Fruit fly (Drosophila melanogaster) whole organism, embryonic: Measurements from ENCODE around the gene CG13893.

Source experiments
- Ada2b ChIP-seq: fragments of 200-800 bp; sonication (Bioruptor generic); IDR thresholded peaks from 2 replicates; pipeline ENCODE4 v1.3.6; 2022; ENCODE audit warnings: missing biosample characterization, missing genetic modification characterization
- Bdp1 ChIP-seq: fragments of 200-800 bp; sonication (Bioruptor generic); optimal IDR thresholded peaks from 3 replicates; lab custom pipeline; 2016; ENCODE audit warnings: missing biosample characterization, missing genetic modification characterization
- CG10979 ChIP-seq: fragments of 200-800 bp; sonication (Bioruptor generic); optimal IDR thresholded peaks from 2 replicates; lab custom pipeline; 2018; ENCODE audit warnings: missing biosample characterization, mild to moderate bottlenecking, missing genetic modification characterization, moderate library complexity
- CG11456 ChIP-seq: fragments of 200-800 bp; sonication (Bioruptor generic); IDR thresholded peaks from 3 replicates; pipeline ENCODE4 v1.3.6; 2022; ENCODE audit warnings: missing biosample characterization, missing genetic modification characterization
- CG12391 ChIP-seq: fragments of 200-800 bp; sonication (Bioruptor generic); optimal IDR thresholded peaks from 3 replicates; lab custom pipeline; 2018; ENCODE audit warnings: missing biosample characterization, mild to moderate bottlenecking, missing genetic modification characterization, moderate library complexity
- CG14050 ChIP-seq: fragments of 200-800 bp; sonication (Bioruptor generic); IDR thresholded peaks from 3 replicates; pipeline ENCODE4 v1.3.6; 2022; ENCODE audit warnings: missing biosample characterization, missing genetic modification characterization
- CG15073 ChIP-seq: fragments of 200-800 bp; sonication (Bioruptor generic); optimal IDR thresholded peaks from 2 replicates; lab custom pipeline; 2016; ENCODE audit warnings: missing biosample characterization, missing genetic modification characterization
- CG1647 ChIP-seq: fragments of 200-800 bp; sonication (Bioruptor generic); optimal IDR thresholded peaks from 3 replicates; lab custom pipeline; 2016; ENCODE audit warnings: missing biosample characterization, missing genetic modification characterization
- CG2129 ChIP-seq: fragments of 200-800 bp; sonication (Bioruptor generic); IDR thresholded peaks from 2 replicates; pipeline ENCODE4 v1.3.6; 2022; ENCODE audit warnings: missing biosample characterization, missing genetic modification characterization; ENCODE audit not compliant: partially characterized antibody
- CG2678 ChIP-seq: fragments of 200-800 bp; sonication (Bioruptor generic); optimal IDR thresholded peaks from 3 replicates; lab custom pipeline; 2019; ENCODE audit warnings: missing biosample characterization, mild to moderate bottlenecking, missing genetic modification characterization, moderate library complexity
- CG34422 ChIP-seq: fragments of 200-800 bp; sonication (Bioruptor generic); IDR thresholded peaks from 3 replicates; pipeline ENCODE4 v1.3.6; 2022; ENCODE audit warnings: missing biosample characterization, missing genetic modification characterization
- CG4328 ChIP-seq: fragments of 200-800 bp; sonication (Bioruptor generic); optimal IDR thresholded peaks from 3 replicates; lab custom pipeline; 2017; ENCODE audit warnings: missing biosample characterization, missing genetic modification reagents, missing genetic modification characterization
- CG6765 ChIP-seq: fragments of 200-800 bp; sonication (Bioruptor generic); optimal IDR thresholded peaks from 3 replicates; lab custom pipeline; 2017; ENCODE audit warnings: missing biosample characterization, mild to moderate bottlenecking, missing genetic modification characterization
- CG8089 ChIP-seq: fragments of 200-800 bp; sonication (Bioruptor generic); optimal IDR thresholded peaks from 3 replicates; lab custom pipeline; 2016; ENCODE audit warnings: missing biosample characterization, missing genetic modification characterization
- CG8478 ChIP-seq: fragments of >200 bp; optimal IDR thresholded peaks from 2 replicates; lab custom pipeline; 2018
- CG9437 ChIP-seq: fragments of 200-800 bp; sonication (Bioruptor generic); optimal IDR thresholded peaks from 2 replicates; lab custom pipeline; 2018; ENCODE audit warnings: missing biosample characterization, mild to moderate bottlenecking, missing genetic modification characterization
- CG9797 ChIP-seq: fragments of 200-800 bp; sonication (Bioruptor generic); optimal IDR thresholded peaks from 3 replicates; lab custom pipeline; 2018; ENCODE audit warnings: missing biosample characterization, mild to moderate bottlenecking, missing genetic modification characterization
- CrebB ChIP-seq: fragments of 200-800 bp; sonication (Bioruptor generic); optimal IDR thresholded peaks from 3 replicates; lab custom pipeline; 2018; ENCODE audit warnings: missing biosample characterization, mild to moderate bottlenecking, missing genetic modification characterization
- E2f2 ChIP-seq: fragments of 200-800 bp; sonication (Bioruptor generic); IDR thresholded peaks from 2 replicates; pipeline ENCODE4 v1.3.6; 2022; ENCODE audit warnings: missing biosample characterization, missing genetic modification characterization
- Fer3 ChIP-seq: fragments of 200-800 bp; sonication (Bioruptor generic); optimal IDR thresholded peaks from 2 replicates; lab custom pipeline; 2018; ENCODE audit warnings: missing biosample characterization, mild to moderate bottlenecking, missing genetic modification characterization, moderate library complexity
- Hand ChIP-seq: fragments of 200-800 bp; sonication (Bioruptor generic); optimal IDR thresholded peaks from 2 replicates; lab custom pipeline; 2017; ENCODE audit warnings: mild to moderate bottlenecking, missing biosample characterization, missing genetic modification reagents, missing genetic modification characterization
- MESR4 ChIP-seq: fragments of 200-800 bp; sonication (Bioruptor generic); optimal IDR thresholded peaks from 2 replicates; lab custom pipeline; 2018; ENCODE audit warnings: missing biosample characterization, mild to moderate bottlenecking, missing genetic modification characterization, moderate library complexity
- Meics ChIP-seq: fragments of 200-800 bp; sonication (Bioruptor generic); optimal IDR thresholded peaks from 2 replicates; lab custom pipeline; 2017; ENCODE audit warnings: missing biosample characterization, mild to moderate bottlenecking, missing genetic modification characterization
- NC2β ChIP-seq: fragments of 200-800 bp; sonication (Bioruptor generic); optimal IDR thresholded peaks from 2 replicates; lab custom pipeline; 2016; ENCODE audit warnings: missing biosample characterization, missing genetic modification characterization
- NfI ChIP-seq: fragments of 200-800 bp; sonication (Bioruptor generic); optimal IDR thresholded peaks from 3 replicates; lab custom pipeline; 2018; ENCODE audit warnings: missing biosample characterization, mild to moderate bottlenecking, missing genetic modification characterization, moderate library complexity
- Ptx1 ChIP-seq: fragments of 200-800 bp; sonication (Bioruptor generic); IDR thresholded peaks from 2 replicates; pipeline ENCODE4 v1.3.6; 2022; ENCODE audit warnings: missing biosample characterization, missing genetic modification characterization
- Spps ChIP-seq: fragments of 200-800 bp; sonication (Bioruptor generic); optimal IDR thresholded peaks from 2 replicates; lab custom pipeline; 2018; ENCODE audit warnings: missing biosample characterization, mild to moderate bottlenecking, missing genetic modification characterization
- Usf ChIP-seq: fragments of 200-800 bp; sonication (Bioruptor generic); optimal IDR thresholded peaks from 2 replicates; lab custom pipeline; 2017; ENCODE audit warnings: missing genotype, missing biosample characterization, missing genetic modification characterization
- croc ChIP-seq: fragments of 200-800 bp; sonication (Bioruptor generic); conservative IDR thresholded peaks from 3 replicates; pipeline ENCODE4 v1.3.6; 2022; ENCODE audit warnings: missing biosample characterization, missing genetic modification characterization
- cwo ChIP-seq: fragments of 200-800 bp; sonication (Bioruptor generic); optimal IDR thresholded peaks from 3 replicates; lab custom pipeline; 2017; ENCODE audit warnings: missing biosample characterization, missing genetic modification characterization, mild to moderate bottlenecking, moderate library complexity, missing genetic modification reagents
- dan ChIP-seq: fragments of 200-800 bp; sonication (Bioruptor generic); IDR thresholded peaks from 2 replicates; pipeline ENCODE4 v1.3.6; 2022; ENCODE audit warnings: missing biosample characterization, missing genetic modification characterization
- exex ChIP-seq: fragments of 200-800 bp; sonication (Bioruptor generic); optimal IDR thresholded peaks from 4 replicates; lab custom pipeline; 2018; ENCODE audit warnings: missing biosample characterization, mild to moderate bottlenecking, missing genetic modification characterization, moderate library complexity
- eyg ChIP-seq: fragments of 200-800 bp; sonication (Bioruptor generic); optimal IDR thresholded peaks from 3 replicates; lab custom pipeline; 2016; ENCODE audit warnings: missing biosample characterization, missing genetic modification characterization
- ham ChIP-seq: fragments of 200-800 bp; sonication (Bioruptor generic); IDR thresholded peaks from 2 replicates; pipeline ENCODE4 v1.3.6; 2022; ENCODE audit warnings: missing biosample characterization, missing genetic modification characterization
- hth ChIP-seq: fragments of >200 bp; optimal IDR thresholded peaks from 2 replicates; lab custom pipeline; 2017; ENCODE audit warnings: inconsistent platforms
- inv ChIP-seq: fragments of 200-800 bp; sonication (Bioruptor generic); IDR thresholded peaks from 2 replicates; pipeline ENCODE4 v1.3.6; 2022; ENCODE audit warnings: missing biosample characterization, missing genetic modification characterization; ENCODE audit not compliant: partially characterized antibody
- ken ChIP-seq: fragments of 200-800 bp; sonication (Bioruptor generic); IDR thresholded peaks from 3 replicates; pipeline ENCODE4 v1.3.6; 2022; ENCODE audit warnings: missing biosample characterization, missing genetic modification characterization
- maf-S ChIP-seq: fragments of 200-800 bp; sonication (Bioruptor generic); optimal IDR thresholded peaks from 2 replicates; lab custom pipeline; 2016; ENCODE audit warnings: missing biosample characterization, missing genetic modification characterization
- pan ChIP-seq, 4 experiments: fragments of >200 bp in 3 of 4; fragments of 200-800 bp in 1 of 4; sonication (Bioruptor generic) in 1 of 4; optimal IDR thresholded peaks in 3 of 4; IDR thresholded peaks in 1 of 4; 2 replicates each; pipeline versions ENCODE4 v1.3.6 to Lab custom; 2017 to 2022; ENCODE audit warnings: missing biosample characterization in 2 of 4, missing genetic modification characterization in 2 of 4, mixed read lengths in 1 of 4
- pb ChIP-seq: fragments of 200-800 bp; sonication (Bioruptor generic); optimal IDR thresholded peaks from 3 replicates; lab custom pipeline; 2016; ENCODE audit warnings: missing biosample characterization, missing genetic modification characterization
- peb ChIP-seq: fragments of 200-800 bp; sonication (Bioruptor generic); IDR thresholded peaks from 2 replicates; pipeline ENCODE4 v1.3.6; 2022; ENCODE audit warnings: missing biosample characterization, missing genetic modification characterization
- sim ChIP-seq: fragments of 200-800 bp; sonication (Bioruptor generic); IDR thresholded peaks from 2 replicates; pipeline ENCODE4 v1.3.6; 2022; ENCODE audit warnings: missing biosample characterization, missing genetic modification characterization
- slp2 ChIP-seq: fragments of 200-800 bp; sonication (Bioruptor generic); optimal IDR thresholded peaks from 2 replicates; lab custom pipeline; 2016; ENCODE audit warnings: missing biosample characterization, missing genetic modification characterization
- so ChIP-seq: fragments of 200-800 bp; sonication (Bioruptor generic); IDR thresholded peaks from 3 replicates; pipeline ENCODE4 v1.3.6; 2022; ENCODE audit warnings: missing biosample characterization, missing genetic modification characterization
- sob ChIP-seq: fragments of 200-800 bp; sonication (Bioruptor generic); IDR thresholded peaks from 2 replicates; pipeline ENCODE4 v1.3.6; 2022; ENCODE audit warnings: missing biosample characterization, missing genetic modification characterization
- zen ChIP-seq: fragments of 200-800 bp; sonication (Bioruptor generic); optimal IDR thresholded peaks from 3 replicates; lab custom pipeline; 2018; ENCODE audit warnings: missing biosample characterization, mild to moderate bottlenecking, missing genetic modification characterization, moderate library complexity
- zen2 ChIP-seq: fragments of 200-800 bp; sonication (Bioruptor generic); IDR thresholded peaks from 3 replicates; pipeline ENCODE4 v1.3.6; 2022; ENCODE audit warnings: missing biosample characterization, missing genetic modification characterization; ENCODE audit not compliant: partially characterized antibody
- zfh1 ChIP-seq: fragments of 200-800 bp; sonication (Bioruptor generic); IDR thresholded peaks from 3 replicates; pipeline ENCODE4 v1.3.6; 2022; ENCODE audit warnings: missing biosample characterization, missing genetic modification characterization

The CG13893 gene

dm6 chr3L:589290-590281 is 14.2 kb downstream of the CG13893 start (continued):
- peak; percentile 88 for TF ChIP-seq CG1647 (GFP tag; lab: Kevin White, UChicago)
- TF ChIP-seq pb (GFP tag; lab: Kevin White, UChicago): peak; percentile 89
- peak; percentile 78 for TF ChIP-seq zen (tag; lab: Kevin White, UChicago)
- TF ChIP-seq dan: peak; percentile 82
- no peak for TF ChIP-seq pan (optimal IDR thresholded peaks at IDR 0.05; lab: Kevin White, UChicago)
- peak in 1 of 2 experiments; percentile 91 for TF ChIP-seq pan (GFP tag; optimal IDR thresholded peaks at IDR 0.05 in 1 of 2, IDR thresholded peaks at IDR 0.05 in 1 of 2)
- peak; percentile 88 for TF ChIP-seq NfI (GFP tag; lab: Kevin White, UChicago)
- peak; percentile 91 for TF ChIP-seq CG2678 (tag; lab: Kevin White, UChicago)
- TF ChIP-seq Bdp1: peak; percentile 72
- TF ChIP-seq sim (GFP tag; lab: Robert Waterston, UW): peak; percentile 83
- TF ChIP-seq E2f2 (GFP tag; lab: Robert Waterston, UW): peak; percentile 68
- no peak for TF ChIP-seq CG8478
- TF ChIP-seq cwo (GFP tag; lab: Kevin White, UChicago): peak; percentile 83
- TF ChIP-seq eyg (GFP tag; lab: Kevin White, UChicago): peak; percentile 79
- peak; percentile 87 for TF ChIP-seq CrebB (tag; lab: Kevin White, UChicago)
- TF ChIP-seq CG6765 (GFP tag; lab: Kevin White, UChicago): peak; percentile 63
- TF ChIP-seq CG9437 (GFP tag; lab: Kevin White, UChicago): peak; percentile 53
- TF ChIP-seq zen2 (GFP tag; lab: Robert Waterston, UW): no peak
- peak; percentile 88 for TF ChIP-seq Meics (GFP tag; lab: Kevin White, UChicago)
- TF ChIP-seq CG2129 (GFP tag; lab: Robert Waterston, UW): no peak
- TF ChIP-seq CG12391: peak; percentile 91
- TF ChIP-seq Fer3 (tag; lab: Kevin White, UChicago): peak; percentile 86
- peak; percentile 85 for TF ChIP-seq croc (GFP tag; lab: Robert Waterston, UW)
- peak; percentile 84 for TF ChIP-seq slp2 (GFP tag; lab: Kevin White, UChicago)
- no peak for TF ChIP-seq exex (tag; lab: Kevin White, UChicago)
- TF ChIP-seq sob (GFP tag; lab: Robert Waterston, UW): peak; percentile 93
- peak; percentile 96 for TF ChIP-seq zfh1 (GFP tag; lab: Robert Waterston, UW)
- peak; percentile 95 for TF ChIP-seq CG11456 (GFP tag; lab: Robert Waterston, UW)
- peak; percentile 89 for TF ChIP-seq CG10979 (tag; lab: Kevin White, UChicago)
- peak; percentile 32 for TF ChIP-seq CG9797 (GFP tag; lab: Kevin White, UChicago)
- TF ChIP-seq CG34422 (GFP tag; lab: Robert Waterston, UW): peak; percentile 91
- peak; percentile 93 for TF ChIP-seq ken (GFP tag; lab: Robert Waterston, UW)
- TF ChIP-seq peb (GFP tag; lab: Robert Waterston, UW): peak; percentile 81
- peak; percentile 89 for TF ChIP-seq Ada2b (GFP tag; lab: Robert Waterston, UW)
- TF ChIP-seq hth: no peak
- peak; percentile 87 for TF ChIP-seq NC2β (GFP tag; lab: Kevin White, UChicago)
- TF ChIP-seq Ptx1 (GFP tag; lab: Robert Waterston, UW): peak; percentile 93
- TF ChIP-seq Usf: peak; percentile 88
- TF ChIP-seq so (GFP tag; lab: Robert Waterston, UW): peak; percentile 83; the same call in 2 of the 3 replicates
- TF ChIP-seq ham (GFP tag; lab: Robert Waterston, UW): peak; percentile 76; the same call in 1 of the 2 replicates
- peak; percentile 26 for TF ChIP-seq MESR4
- no peak for TF ChIP-seq inv (GFP tag; lab: Robert Waterston, UW)
- TF ChIP-seq CG8089: peak; percentile 85
- TF ChIP-seq CG14050 (GFP tag; lab: Robert Waterston, UW): peak; percentile 85
- TF ChIP-seq Hand: peak; percentile 74
- peak; percentile 88 for TF ChIP-seq CG4328
- TF ChIP-seq CG15073: peak; percentile 22
- TF ChIP-seq Spps: peak; percentile 73
- TF ChIP-seq maf-S (GFP tag; lab: Kevin White, UChicago): peak; percentile 91
